Fruit fly (Drosophila melanogaster): ENCODE results near the gene CG31636.

DNA sequence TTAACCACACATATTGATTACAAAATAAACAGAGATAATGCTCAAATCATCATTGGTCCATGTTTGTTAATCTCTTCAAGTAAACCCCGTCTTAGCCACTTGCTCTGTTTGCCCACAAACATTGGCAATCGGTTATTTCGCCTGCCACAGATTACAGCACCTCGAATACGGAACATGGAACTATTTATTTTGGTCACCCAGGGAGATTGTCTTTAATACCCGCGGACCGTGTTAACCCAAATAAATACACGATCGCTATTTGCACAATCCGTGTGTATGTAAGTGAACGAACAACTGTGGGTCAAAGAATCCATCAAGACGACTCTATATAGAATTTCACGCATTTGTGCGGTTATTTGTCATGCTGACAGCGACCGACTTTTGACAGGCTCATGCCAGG is 42.8 kb upstream of the CG31636 start:
- TF ChIP-seq CG8478 (optimal IDR thresholded peaks at IDR 0.05) = no peak
- no peak for TF ChIP-seq CTCF (optimal IDR thresholded peaks at IDR 0.05)
